Worm (Caenorhabditis elegans) whole organism, mixed stage, embryonic: Measurements from ENCODE around the gene F26D10.13.
"Not testable (repeated sequence)": the region's sequence is repeated elsewhere in the genome, so short reads cannot be mapped to it uniquely, and the experiment has no call there.

ENCODE experiments used
- M03D4.4 ChIP-seq: sonication (generic microtip); optimal IDR thresholded peaks from 2 replicates; lab custom pipeline; 2017; ENCODE audit warnings: mild to moderate bottlenecking, missing genetic modification characterization, missing compliant biosample characterization
- bed-3 ChIP-seq: fragments of 200-800 bp; sonication (Bioruptor generic); optimal IDR thresholded peaks from 3 replicates; lab custom pipeline; 2018; ENCODE audit warnings: mild to moderate bottlenecking, missing genetic modification characterization, moderate library complexity, missing compliant biosample characterization
- blmp-1 ChIP-seq: fragments of 150-350 bp; optimal IDR thresholded peaks from 2 replicates; lab custom pipeline; 2014; ENCODE audit warnings: missing biosample characterization, missing genetic modification characterization
- ceh-39 ChIP-seq: fragments of 150-350 bp; optimal IDR thresholded peaks from 2 replicates; lab custom pipeline; 2014; ENCODE audit warnings: missing biosample characterization, missing genetic modification characterization
- ceh-43 ChIP-seq: fragments of 200-800 bp; sonication (Bioruptor generic); optimal IDR thresholded peaks from 2 replicates; lab custom pipeline; 2018; ENCODE audit warnings: mild to moderate bottlenecking, missing genetic modification characterization, moderate library complexity, missing compliant biosample characterization
- ceh-83 ChIP-seq: fragments of 200-800 bp; sonication (Bioruptor generic); optimal IDR thresholded peaks from 2 replicates; lab custom pipeline; 2018; ENCODE audit warnings: mild to moderate bottlenecking, missing genetic modification characterization, missing compliant biosample characterization
- ces-1 ChIP-seq: fragments of 150-350 bp; optimal IDR thresholded peaks from 2 replicates; lab custom pipeline; 2014; ENCODE audit warnings: missing biosample characterization, missing genetic modification reagents, missing genetic modification characterization
- cnd-1 ChIP-seq: fragments of 200-800 bp; sonication (Bioruptor generic); optimal IDR thresholded peaks from 2 replicates; lab custom pipeline; 2018; ENCODE audit warnings: mild to moderate bottlenecking, missing genetic modification characterization, missing compliant biosample characterization
- drap-1 ChIP-seq: fragments of 200-800 bp; sonication (Bioruptor generic); optimal IDR thresholded peaks from 3 replicates; lab custom pipeline; 2018; ENCODE audit warnings: mild to moderate bottlenecking, missing genetic modification characterization, missing compliant biosample characterization
- elt-1 ChIP-seq: sonication (generic microtip); optimal IDR thresholded peaks from 2 replicates; lab custom pipeline; 2017; ENCODE audit warnings: missing genetic modification characterization, mild to moderate bottlenecking, missing compliant biosample characterization, antibody characterized with exemption, moderate library complexity, borderline replicate concordance; ENCODE audit not compliant: insufficient read depth
- ham-2 ChIP-seq: fragments of 200-800 bp; sonication (Bioruptor generic); optimal IDR thresholded peaks from 2 replicates; lab custom pipeline; 2018; ENCODE audit warnings: mild to moderate bottlenecking, missing genetic modification characterization, missing compliant biosample characterization
- hlh-1 ChIP-seq: fragments of 150-350 bp; optimal IDR thresholded peaks from 2 replicates; lab custom pipeline; 2014; ENCODE audit warnings: missing biosample characterization, missing genetic modification reagents, missing genetic modification characterization
- lin-13 ChIP-seq: fragments of 150-350 bp; optimal IDR thresholded peaks from 2 replicates; lab custom pipeline; 2014; ENCODE audit warnings: missing biosample characterization, missing genetic modification characterization
- lin-32 ChIP-seq: fragments of 200-800 bp; sonication (Bioruptor generic); optimal IDR thresholded peaks from 2 replicates; lab custom pipeline; 2018; ENCODE audit warnings: mild to moderate bottlenecking, missing genetic modification characterization, missing compliant biosample characterization
- mab-5 ChIP-seq: fragments of 150-350 bp; optimal IDR thresholded peaks from 2 replicates; lab custom pipeline; 2014; ENCODE audit warnings: missing biosample characterization, missing genetic modification characterization
- mep-1 ChIP-seq: fragments of 150-350 bp; optimal IDR thresholded peaks from 2 replicates; lab custom pipeline; 2017; ENCODE audit warnings: missing biosample characterization, missing genetic modification reagents, missing genetic modification characterization, inconsistent platforms
- mls-2 ChIP-seq: sonication (generic microtip); optimal IDR thresholded peaks from 2 replicates; lab custom pipeline; 2016; ENCODE audit warnings: mild to moderate bottlenecking, missing genetic modification characterization, moderate library complexity, missing compliant biosample characterization
- nhr-12 ChIP-seq: fragments of 150-350 bp; optimal IDR thresholded peaks from 2 replicates; lab custom pipeline; 2014; ENCODE audit warnings: missing biosample characterization, missing genetic modification characterization
- nhr-2 ChIP-seq: fragments of 150-350 bp; optimal IDR thresholded peaks from 2 replicates; lab custom pipeline; 2014; ENCODE audit warnings: missing biosample characterization, missing genetic modification characterization
- nhr-237 ChIP-seq: fragments of 150-350 bp; optimal IDR thresholded peaks from 2 replicates; lab custom pipeline; 2014; ENCODE audit warnings: missing biosample characterization, missing genetic modification characterization
- nhr-28 ChIP-seq: fragments of 150-350 bp; optimal IDR thresholded peaks from 2 replicates; lab custom pipeline; 2014; ENCODE audit warnings: missing biosample characterization, missing genetic modification characterization
- nhr-76 ChIP-seq: sonication (generic microtip); optimal IDR thresholded peaks from 2 replicates; lab custom pipeline; 2017; ENCODE audit warnings: missing biosample characterization, missing genetic modification characterization
- pha-4 ChIP-seq: fragments of 150-350 bp; optimal IDR thresholded peaks from 2 replicates; lab custom pipeline; 2018; ENCODE audit warnings: missing biosample characterization, missing genetic modification reagents, missing genetic modification characterization
- sem-2 ChIP-seq: fragments of 200-800 bp; sonication (Bioruptor generic); optimal IDR thresholded peaks from 2 replicates; lab custom pipeline; 2018; ENCODE audit warnings: mild to moderate bottlenecking, missing genetic modification characterization, missing compliant biosample characterization
- sptf-1 ChIP-seq: sonication (generic microtip); optimal IDR thresholded peaks from 2 replicates; lab custom pipeline; 2017; ENCODE audit warnings: mild to moderate bottlenecking, missing genetic modification characterization, moderate library complexity, missing compliant biosample characterization
- tbx-8 ChIP-seq: fragments of 200-800 bp; sonication (Bioruptor generic); optimal IDR thresholded peaks from 2 replicates; lab custom pipeline; 2018; ENCODE audit warnings: mild to moderate bottlenecking, missing genetic modification characterization, moderate library complexity, missing compliant biosample characterization
- unc-120 ChIP-seq: sonication (generic microtip); optimal IDR thresholded peaks from 2 replicates; lab custom pipeline; 2017; ENCODE audit warnings: missing genetic modification characterization, missing compliant biosample characterization; ENCODE audit not compliant: poor library complexity, severe bottlenecking
- unc-39 ChIP-seq: fragments of 150-350 bp; optimal IDR thresholded peaks from 2 replicates; lab custom pipeline; 2014; ENCODE audit warnings: missing biosample characterization, missing genetic modification characterization
- unc-62 ChIP-seq: fragments of 150-350 bp; optimal IDR thresholded peaks from 2 replicates; lab custom pipeline; 2014; ENCODE audit warnings: missing biosample characterization, missing genetic modification reagents, missing genetic modification characterization
- zip-8 ChIP-seq: fragments of 150-350 bp; optimal IDR thresholded peaks from 2 replicates; lab custom pipeline; 2014; ENCODE audit warnings: missing biosample characterization, missing genetic modification characterization

F26D10.13 gene

DNA sequence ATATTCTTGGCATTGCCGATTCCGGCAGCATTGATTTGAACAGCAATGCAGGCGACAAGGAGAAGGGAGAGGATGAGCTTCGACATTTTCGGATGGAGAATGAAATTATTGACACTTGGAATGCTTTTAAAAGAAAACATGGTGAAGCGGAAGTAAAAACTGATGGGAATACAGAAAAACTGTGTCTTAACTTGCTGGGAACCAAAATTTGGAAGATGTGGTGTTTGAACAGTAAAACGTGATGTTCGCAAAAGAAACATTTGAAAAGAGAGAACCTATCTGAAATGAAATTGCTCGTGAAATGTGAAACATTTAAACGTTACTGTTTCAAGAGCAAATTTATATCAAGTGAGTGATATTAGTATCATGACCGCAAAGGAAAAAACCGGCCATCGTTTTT lies at the start of gene F26D10.13:
F26D10.13 (minus strand) TSS at position 101 of the 400 bp plus-strand sequence.
- TF ChIP-seq lin-32 (no peak), ceh-83 (GFP tag; lab: Kevin White, UChicago) (no peak), drap-1 (GFP tag; lab: Kevin White, UChicago) (no peak), M03D4.4 (tag; lab: Kevin White, UChicago) (no peak), ces-1 (no peak), sptf-1 (tag; lab: Kevin White, UChicago) (no peak), nhr-2 (tag; lab: Kevin White, UChicago) (no peak), ceh-39 (no peak), mep-1 (no peak), blmp-1 (tag; lab: Kevin White, UChicago) (no peak), unc-120 (tag; lab: Kevin White, UChicago) (no peak), tbx-8 (GFP tag; lab: Kevin White, UChicago) (no peak), elt-1 (tag; lab: Kevin White, UChicago) (no peak), ham-2 (GFP tag; lab: Kevin White, UChicago) (no peak), unc-39 (no peak), mls-2 (no peak), bed-3 (GFP tag; lab: Kevin White, UChicago) (no peak)
- TF ChIP-seq, all 35 proteins: peak for 0

DNA sequence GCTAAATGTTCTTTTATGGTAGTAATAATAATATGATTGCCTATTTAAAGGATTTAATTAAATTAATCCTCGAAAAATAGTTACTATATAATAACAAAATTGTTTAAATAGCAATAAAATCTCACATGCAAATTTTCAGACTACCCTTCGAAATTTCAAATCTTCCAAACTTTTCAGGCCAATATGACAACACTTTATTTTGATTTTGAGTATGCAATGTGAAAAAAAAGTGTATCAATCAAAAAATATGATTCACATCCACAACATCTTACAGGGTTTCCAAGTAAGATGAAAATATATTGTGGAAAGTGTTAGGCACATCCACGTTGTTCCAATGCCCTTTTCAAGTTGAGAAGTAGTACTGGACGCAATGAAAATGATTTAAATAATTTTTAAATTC lies 47.2 kb upstream of the F26D10.13 start, which contains the start of gene snf-9:
snf-9 (plus strand) TSS at position 301 of the 400 bp plus-strand sequence.
- TF ChIP-seq mab-5 (tag; lab: Kevin White, UChicago) (no peak), M03D4.4 (tag; lab: Kevin White, UChicago) (no peak), lin-13 (tag; lab: Kevin White, UChicago) (no peak)

DNA sequence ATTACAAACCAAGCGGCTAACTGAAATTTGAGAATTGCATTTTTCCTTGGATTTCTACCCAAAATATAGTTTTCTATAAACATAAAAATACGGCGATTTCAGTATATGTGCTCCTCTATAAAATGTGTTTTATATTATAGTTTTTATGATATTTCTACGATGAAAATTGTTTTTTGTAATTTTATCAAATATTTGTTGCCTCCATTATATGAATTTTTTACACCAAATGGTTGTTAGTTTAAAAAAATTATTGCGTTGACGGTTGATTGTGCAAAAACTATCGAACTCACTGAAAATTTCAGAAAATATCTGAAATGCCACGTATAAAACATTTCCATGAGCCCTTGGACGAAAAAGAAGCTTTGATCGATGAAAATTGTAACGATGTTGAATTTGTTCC lies 43.6 kb upstream of the F26D10.13 start, which contains the start of gene T28F3.9:
T28F3.9 (plus strand) TSS at position 301 of the 400 bp plus-strand sequence.
- TF ChIP-seq ces-1 = no peak
- no peak for TF ChIP-seq zip-8 (tag; lab: Kevin White, UChicago)
- no peak for TF ChIP-seq ceh-43
- TF ChIP-seq nhr-2 (tag; lab: Kevin White, UChicago) = no peak
- no peak for TF ChIP-seq ham-2 (GFP tag; lab: Kevin White, UChicago)
- TF ChIP-seq tbx-8 (GFP tag; lab: Kevin White, UChicago) = no peak
- no peak for TF ChIP-seq elt-1 (tag; lab: Kevin White, UChicago)
- no peak for TF ChIP-seq unc-39
- no peak for TF ChIP-seq nhr-28
- TF ChIP-seq bed-3 (GFP tag; lab: Kevin White, UChicago) = no peak
- TF ChIP-seq cnd-1 (tag; lab: Kevin White, UChicago) = no peak
- TF ChIP-seq sem-2 (GFP tag; lab: Kevin White, UChicago) = no peak
- TF ChIP-seq M03D4.4 (tag; lab: Kevin White, UChicago) = no peak
- TF ChIP-seq, all 35 proteins: peak for 0

DNA sequence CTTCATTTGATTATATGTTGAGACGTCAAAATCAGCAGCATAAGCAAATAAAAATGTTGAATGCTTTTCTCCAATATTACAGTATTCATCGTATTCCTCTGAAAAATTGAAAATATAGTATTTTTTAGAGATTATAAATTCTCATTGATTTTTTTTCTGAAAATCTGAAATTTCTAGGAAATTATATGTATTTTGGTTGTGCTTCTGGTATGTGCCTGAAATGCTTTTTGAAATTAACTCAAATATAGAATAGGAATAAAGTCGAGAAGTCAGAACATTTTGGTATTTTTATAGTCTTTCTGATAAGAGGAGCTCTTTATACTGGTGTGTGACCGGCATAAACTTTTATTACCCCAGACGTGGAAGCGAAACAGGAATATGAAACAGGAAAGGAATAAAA lies 42.6 kb upstream of the F26D10.13 start, which contains the start of gene T28F3.8:
T28F3.8 (minus strand) TSS at position 101 of the 400 bp plus-strand sequence.
- TF ChIP-seq blmp-1, unc-120, lin-13 (tag; lab: Kevin White, UChicago): not testable (repeated sequence)
- TF ChIP-seq, all 35 proteins: peak for 0; not testable (repeated sequence) for 35

- no peak for TF ChIP-seq nhr-237
Observed at ce11 chrIV:17301933-17302332, 37.3 kb upstream of the F26D10.13 start, which contains the start of gene ifta-2. TSS of gene ifta-2 (minus strand) at chrIV:17302033.

ce11 chrIV:17294489-17294888 lies 29.9 kb upstream of the F26D10.13 start, which contains the start of gene T28F3.5:
TSS of gene T28F3.5 (plus strand) at chrIV:17294789.
- TF ChIP-seq drap-1 (GFP tag; lab: Kevin White, UChicago) (no peak), sem-2 (GFP tag; lab: Kevin White, UChicago) (no peak), unc-120 (tag; lab: Kevin White, UChicago) (no peak)

DNA sequence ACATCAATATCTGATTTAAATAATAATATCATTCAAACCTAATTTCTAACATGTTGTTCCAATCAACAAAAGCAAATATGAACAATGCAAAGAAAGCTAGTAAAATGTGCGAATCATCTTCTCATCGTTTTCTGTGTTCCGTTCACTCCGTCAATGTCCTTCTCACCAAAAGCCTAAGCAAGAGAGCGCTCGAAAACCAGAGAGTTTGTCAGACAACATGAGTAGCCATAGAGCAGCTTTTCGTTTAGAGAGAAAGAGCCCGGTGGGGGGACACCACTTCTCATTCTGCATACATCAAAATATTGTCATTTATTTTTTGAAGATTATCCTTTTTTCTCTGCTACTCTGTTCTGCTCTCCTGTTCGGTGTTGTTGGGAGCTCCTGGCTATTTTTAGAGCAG lies 29.1 kb upstream of the F26D10.13 start:
- TF ChIP-seq unc-120 (tag; lab: Kevin White, UChicago) (peak; percentile 19), nhr-28 (no peak), unc-62 (GFP tag; lab: Kevin White, UChicago) (no peak), tbx-8 (GFP tag; lab: Kevin White, UChicago) (no peak), nhr-76 (tag; lab: Kevin White, UChicago) (no peak), pha-4 (tag; lab: Kevin White, UChicago) (peak; percentile 14), mls-2 (no peak), nhr-2 (tag; lab: Kevin White, UChicago) (no peak), nhr-12 (no peak), nhr-237 (no peak), lin-13 (tag; lab: Kevin White, UChicago) (no peak), hlh-1 (tag; lab: Kevin White, UChicago) (peak; percentile 20), sptf-1 (tag; lab: Kevin White, UChicago) (no peak), blmp-1 (tag; lab: Kevin White, UChicago) (no peak), drap-1 (GFP tag; lab: Kevin White, UChicago) (no peak)
- TF ChIP-seq, all 35 proteins: peak for 3
